Fruit fly (Drosophila melanogaster): ENCODE measurements around the gene CG7352.

Gene CG7352

DNA sequence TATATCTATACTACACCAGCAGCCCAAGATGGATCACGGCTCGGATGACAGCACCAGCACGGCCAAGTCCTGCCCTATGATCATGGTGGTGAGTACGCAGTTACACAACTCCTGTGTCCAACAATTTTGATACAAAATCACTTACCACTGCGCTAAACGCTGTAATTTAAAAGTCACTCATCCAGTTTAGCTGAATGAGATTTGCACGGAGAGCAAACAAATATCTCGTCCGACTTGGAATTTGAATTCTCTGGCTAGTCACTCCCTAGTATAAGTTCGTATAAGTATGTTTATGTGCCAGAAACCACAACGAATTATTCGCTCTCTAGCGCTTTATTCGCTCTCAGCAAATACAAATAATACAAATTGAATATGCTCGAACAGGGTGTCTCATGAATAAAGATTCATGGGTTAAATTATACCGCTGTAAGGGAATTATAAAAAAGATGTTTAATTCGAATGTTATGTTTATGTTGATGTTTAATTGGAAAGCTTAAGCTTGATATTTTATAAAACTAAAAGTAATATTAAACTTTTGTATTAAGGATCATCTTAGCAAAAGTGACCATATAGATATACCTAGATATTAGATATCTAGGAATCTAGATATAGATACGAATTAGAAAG lies 29.6 kb upstream of the CG7352 start:
- TF ChIP-seq CG4496 (GFP tag; IDR thresholded peaks at IDR 0.05) (0 out of 3 replicates have a peak, but pooled peaks have one; percentile 21), CG12605 (GFP tag; IDR thresholded peaks at IDR 0.05) (peak; percentile 65), gl (tag; optimal IDR thresholded peaks at IDR 0.05) (no peak), Ets98B (GFP tag; IDR thresholded peaks at IDR 0.05) (peak; percentile 60; the same call in 1 of the 2 replicates), CG10348 (GFP tag; IDR thresholded peaks at IDR 0.05) (no peak)

DNA sequence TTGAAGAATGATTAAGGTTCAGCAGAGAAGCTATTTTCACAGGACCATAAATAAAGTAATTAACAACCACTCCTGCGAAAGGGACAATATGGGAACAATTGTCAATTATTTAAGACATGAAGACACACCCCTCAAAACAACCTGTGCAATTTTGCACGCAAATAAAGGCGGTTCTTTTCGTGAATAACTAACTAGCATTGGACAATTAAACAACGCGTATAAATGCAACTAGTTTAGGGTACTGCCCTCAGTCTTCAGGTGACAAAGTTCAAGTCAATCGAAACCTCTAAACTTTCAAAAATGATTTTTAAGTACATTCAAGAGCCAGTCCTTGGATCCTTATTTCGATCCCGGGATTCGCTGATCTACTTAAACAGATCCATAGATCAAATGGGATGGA lies 25.9 kb upstream of the CG7352 start, which contains the start of gene Or85a:
Or85a (plus strand) TSS at position 301 of the 400 bp plus-strand sequence.
- TF ChIP-seq D1 (tag; optimal IDR thresholded peaks at IDR 0.05) (no peak), CG15710 (tag; optimal IDR thresholded peaks at IDR 0.05) (no peak), CG8301 (tag; optimal IDR thresholded peaks at IDR 0.05) (no peak), gl (tag; optimal IDR thresholded peaks at IDR 0.05) (no peak), CG12605 (GFP tag; IDR thresholded peaks at IDR 0.05) (no peak), CG34367 (tag; optimal IDR thresholded peaks at IDR 0.05) (no peak), EcR (GFP tag; optimal IDR thresholded peaks at IDR 0.05) (no peak), Pif1B (GFP tag; optimal IDR thresholded peaks at IDR 0.05) (no peak), CG17806 (tag; optimal IDR thresholded peaks at IDR 0.05) (no peak), rn (GFP tag; IDR thresholded peaks at IDR 0.05) (no peak), CG32121 (GFP tag; IDR thresholded peaks at IDR 0.05) (no peak), fd96Ca (GFP tag; IDR thresholded peaks at IDR 0.05) (no peak), Snoo (tag; optimal IDR thresholded peaks at IDR 0.05) (no peak), CG4496 (GFP tag; IDR thresholded peaks at IDR 0.05) (no peak)

DNA sequence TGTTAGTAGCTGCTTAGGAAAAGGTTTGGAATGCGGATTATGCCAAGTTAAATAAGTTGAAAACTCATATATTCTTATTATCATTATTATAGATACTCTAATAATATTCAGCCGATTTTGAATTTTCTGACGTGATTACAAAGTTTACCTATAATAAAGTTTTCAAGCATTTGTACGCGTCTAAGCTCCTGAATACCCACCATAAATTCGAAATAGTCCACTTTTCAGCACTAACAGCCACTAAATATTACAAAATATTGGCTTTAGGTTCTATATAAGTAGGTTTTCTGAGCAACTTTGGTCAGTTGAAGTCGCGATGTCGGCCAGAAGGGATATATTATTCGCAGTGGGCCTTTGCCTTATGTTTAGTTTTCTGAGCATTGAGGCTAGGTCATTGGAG lies 23.4 kb upstream of the CG7352 start, which contains the start of gene CG7443:
CG7443 (plus strand) TSS at position 301 of the 400 bp plus-strand sequence.
- TF ChIP-seq CG12605 (GFP tag; IDR thresholded peaks at IDR 0.05) (no peak), CG8301 (tag; optimal IDR thresholded peaks at IDR 0.05) (no peak), CG8159 (tag; optimal IDR thresholded peaks at IDR 0.05) (no peak), Pif1A (GFP tag; optimal IDR thresholded peaks at IDR 0.05) (no peak), EcR (GFP tag; optimal IDR thresholded peaks at IDR 0.05) (no peak), CG17806 (tag; optimal IDR thresholded peaks at IDR 0.05) (no peak), Pif1B (GFP tag; optimal IDR thresholded peaks at IDR 0.05) (no peak), CG9948 (tag; optimal IDR thresholded peaks at IDR 0.05) (no peak), fd96Ca (GFP tag; IDR thresholded peaks at IDR 0.05) (no peak), CG14655 (GFP tag; optimal IDR thresholded peaks at IDR 0.05) (no peak), Snoo (tag; optimal IDR thresholded peaks at IDR 0.05) (no peak), CG13204 (GFP tag; optimal IDR thresholded peaks at IDR 0.05) (no peak), CG10348 (GFP tag; IDR thresholded peaks at IDR 0.05) (no peak), gl (tag; optimal IDR thresholded peaks at IDR 0.05) (no peak), Ets98B (GFP tag; IDR thresholded peaks at IDR 0.05) (no peak), CG34367 (tag; optimal IDR thresholded peaks at IDR 0.05) (no peak), CG4496 (GFP tag; IDR thresholded peaks at IDR 0.05) (no peak), CG15710 (tag; optimal IDR thresholded peaks at IDR 0.05) (no peak)

DNA sequence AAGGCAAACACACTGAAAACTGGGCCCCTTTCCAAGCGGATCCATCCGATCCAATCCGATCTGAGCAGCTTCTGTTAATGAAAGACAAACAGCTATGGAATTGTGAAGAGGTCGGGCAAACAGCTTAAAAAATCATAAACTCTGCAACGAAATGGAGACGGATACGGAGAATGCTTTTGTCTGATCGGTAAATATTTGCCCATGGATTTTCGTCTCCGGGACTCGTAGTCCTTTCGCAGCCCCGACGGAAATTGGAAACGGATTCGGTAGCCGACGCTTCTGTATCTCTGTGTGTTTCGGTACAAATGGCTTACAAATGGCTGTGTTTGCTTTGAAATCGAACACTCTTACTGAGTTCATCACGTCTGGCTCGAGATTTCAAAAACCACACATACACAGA lies 20.5 kb upstream of the CG7352 start:
- TF ChIP-seq EcR (GFP tag; optimal IDR thresholded peaks at IDR 0.05), result no peak
- TF ChIP-seq CG15710 (tag; optimal IDR thresholded peaks at IDR 0.05), result no peak
- TF ChIP-seq fd96Ca (GFP tag; IDR thresholded peaks at IDR 0.05), result no peak
- TF ChIP-seq CG8159 (tag; optimal IDR thresholded peaks at IDR 0.05), result no peak
- TF ChIP-seq Pif1B (GFP tag; optimal IDR thresholded peaks at IDR 0.05), result no peak
- TF ChIP-seq gl (tag; optimal IDR thresholded peaks at IDR 0.05), result no peak
- no peak for TF ChIP-seq CG32121 (GFP tag; IDR thresholded peaks at IDR 0.05)
- TF ChIP-seq CG14655 (GFP tag; optimal IDR thresholded peaks at IDR 0.05), result no peak

DNA sequence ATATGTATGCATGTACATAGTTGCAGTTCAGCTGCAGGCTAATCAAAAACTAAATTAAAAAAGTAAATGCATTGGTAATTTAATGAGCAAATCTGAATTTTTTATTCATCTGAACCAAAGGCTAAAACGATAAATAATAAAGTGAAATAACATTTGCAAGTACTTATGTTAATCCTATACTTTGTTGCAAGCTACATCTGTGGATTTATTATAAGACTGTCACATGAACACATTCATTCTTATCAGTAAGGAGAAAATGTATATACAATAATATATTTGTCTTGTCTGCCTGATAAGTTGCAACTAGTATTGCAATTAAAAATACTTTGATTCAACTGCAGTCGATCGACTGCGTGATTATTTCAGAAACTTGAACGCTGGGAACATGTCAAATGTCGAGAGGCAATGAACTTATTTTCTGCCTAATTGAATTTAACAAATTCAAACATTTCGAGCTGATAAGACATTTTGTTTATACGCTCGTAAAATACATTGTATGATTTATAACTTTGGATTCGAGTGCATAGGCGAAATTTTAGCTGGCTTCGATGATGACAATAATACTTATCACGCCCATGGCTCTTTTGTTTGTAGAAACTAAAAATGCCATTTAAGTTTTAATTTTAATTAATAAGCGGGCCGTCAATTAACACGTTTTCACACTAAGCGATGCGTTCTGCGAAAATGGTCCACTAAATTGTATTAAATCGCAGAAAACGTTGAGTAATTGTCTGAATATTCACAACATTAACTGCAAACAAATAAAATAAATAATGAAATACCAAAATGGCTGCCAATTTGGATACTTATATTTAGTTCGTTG lies 19.2 kb upstream of the CG7352 start:
- TF ChIP-seq Ets98B (GFP tag; IDR thresholded peaks at IDR 0.05) (no peak), CG8301 (tag; optimal IDR thresholded peaks at IDR 0.05) (no peak), rn (GFP tag; IDR thresholded peaks at IDR 0.05) (no peak), CG34367 (tag; optimal IDR thresholded peaks at IDR 0.05) (no peak), CG17806 (tag; optimal IDR thresholded peaks at IDR 0.05) (no peak), fd96Ca (GFP tag; IDR thresholded peaks at IDR 0.05) (no peak), CG12605 (GFP tag; IDR thresholded peaks at IDR 0.05) (no peak), CG14655 (GFP tag; optimal IDR thresholded peaks at IDR 0.05) (no peak), Pif1B (GFP tag; optimal IDR thresholded peaks at IDR 0.05) (no peak), D1 (tag; optimal IDR thresholded peaks at IDR 0.05) (no peak), CG15710 (tag; optimal IDR thresholded peaks at IDR 0.05) (no peak), gl (tag; optimal IDR thresholded peaks at IDR 0.05) (no peak), CG4496 (GFP tag; IDR thresholded peaks at IDR 0.05) (no peak), EcR (GFP tag; optimal IDR thresholded peaks at IDR 0.05) (no peak), CG13204 (GFP tag; optimal IDR thresholded peaks at IDR 0.05) (no peak), CG10348 (GFP tag; IDR thresholded peaks at IDR 0.05) (no peak), CG8159 (tag; optimal IDR thresholded peaks at IDR 0.05) (no peak)

DNA sequence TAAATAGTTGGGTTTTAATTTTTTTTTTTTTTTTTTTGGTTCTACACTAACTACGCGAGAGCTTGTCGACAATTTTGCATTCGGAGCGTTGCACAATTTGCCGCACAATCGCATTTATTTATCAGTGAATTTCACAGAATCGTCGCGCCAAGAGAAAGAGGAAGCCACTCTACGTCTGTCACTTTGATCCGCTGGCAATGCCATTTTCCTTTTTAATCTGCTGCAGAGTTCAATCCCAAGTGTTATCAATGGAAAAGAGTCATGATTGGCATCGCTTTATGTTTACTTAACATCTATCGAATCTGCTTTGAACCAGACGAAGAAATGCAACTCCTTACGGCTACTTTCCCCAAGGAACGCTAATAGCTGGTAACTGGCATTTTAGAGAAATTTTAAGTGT lies 17.8 kb upstream of the CG7352 start:
- TF ChIP-seq EcR (GFP tag; optimal IDR thresholded peaks at IDR 0.05) (peak; percentile 16), rn (GFP tag; IDR thresholded peaks at IDR 0.05) (no peak)
